Worm (Caenorhabditis elegans) whole organism, midembryonic: ENCODE measurements around the gene aldo-1.

Source experiments
- T22C8.4 ChIP-seq: fragments of 200-800 bp; sonication (Bioruptor generic); IDR thresholded peaks from 2 replicates; pipeline ENCODE4 v1.3.6; 2022; ENCODE audit warnings: missing genetic modification characterization, missing compliant biosample characterization
- cog-1 ChIP-seq: sonication (generic microtip); optimal IDR thresholded peaks from 2 replicates; lab custom pipeline; 2016; ENCODE audit warnings: missing genetic modification characterization, missing compliant biosample characterization
- flt-1 ChIP-seq: fragments of 200-800 bp; sonication (Bioruptor generic); IDR thresholded peaks from 2 replicates; pipeline ENCODE4 v1.3.6; 2022; ENCODE audit warnings: missing genetic modification characterization, missing compliant biosample characterization
- klf-2 ChIP-seq: fragments of 200-800 bp; sonication (Bioruptor generic); conservative IDR thresholded peaks from 2 replicates; pipeline ENCODE4 v1.3.6; 2022; ENCODE audit warnings: missing genetic modification reagents, missing genetic modification characterization, missing compliant biosample characterization
- med-1 ChIP-seq: sonication (generic microtip); optimal IDR thresholded peaks from 2 replicates; lab custom pipeline; 2017; ENCODE audit warnings: missing genetic modification characterization, mild to moderate bottlenecking, missing compliant biosample characterization, antibody characterized with exemption, missing genetic modification reagents; ENCODE audit not compliant: insufficient read depth
- ref-1 ChIP-seq: fragments of 200-800 bp; sonication (Bioruptor generic); conservative IDR thresholded peaks from 2 replicates; pipeline ENCODE4 v1.3.6; 2022; ENCODE audit warnings: missing genetic modification reagents, missing genetic modification characterization, missing compliant biosample characterization
- tab-1 ChIP-seq: fragments of 200-800 bp; sonication (Bioruptor generic); IDR thresholded peaks from 2 replicates; pipeline ENCODE4 v1.3.6; 2022; ENCODE audit warnings: missing genetic modification characterization, missing compliant biosample characterization
- ztf-23 ChIP-seq: fragments of 200-800 bp; sonication (Bioruptor generic); IDR thresholded peaks from 2 replicates; pipeline ENCODE4 v1.3.6; 2022; ENCODE audit warnings: missing genetic modification reagents, missing genetic modification characterization, missing compliant biosample characterization
- ztf-29 ChIP-seq: fragments of 200-800 bp; sonication (Bioruptor generic); IDR thresholded peaks from 2 replicates; pipeline ENCODE4 v1.3.6; 2022; ENCODE audit warnings: missing genetic modification reagents, missing genetic modification characterization, missing compliant biosample characterization

Gene aldo-1

ce11 chrIII:13580076-13580475, 15.3 kb upstream of the aldo-1 start:
- TF ChIP-seq ztf-23 (GFP tag; lab: Robert Waterston, UW) (no peak), tab-1 (GFP tag; lab: Robert Waterston, UW) (no peak), flt-1 (GFP tag; lab: Robert Waterston, UW) (no peak), klf-2 (GFP tag; lab: Robert Waterston, UW) (no peak), ref-1 (no peak), T22C8.4 (GFP tag; lab: Robert Waterston, UW) (no peak), cog-1 (tag; lab: Kevin White, UChicago) (no peak), ztf-29 (GFP tag; lab: Robert Waterston, UW) (no peak)

- no peak for TF ChIP-seq med-1 (GFP tag; lab: Kevin White, UChicago)
- TF ChIP-seq T22C8.4 (GFP tag; lab: Robert Waterston, UW): no peak
- no peak for TF ChIP-seq cog-1 (tag; lab: Kevin White, UChicago)
- no peak for TF ChIP-seq tab-1 (GFP tag; lab: Robert Waterston, UW)
- no peak for TF ChIP-seq flt-1 (GFP tag; lab: Robert Waterston, UW)
- TF ChIP-seq ztf-29 (GFP tag; lab: Robert Waterston, UW): no peak
- TF ChIP-seq klf-2 (GFP tag; lab: Robert Waterston, UW): no peak
- no peak for TF ChIP-seq ztf-23 (GFP tag; lab: Robert Waterston, UW)
- TF ChIP-seq ref-1: no peak
Measured at ce11 chrIII:13575610-13576232, 11.0 kb upstream of the aldo-1 start, which contains the start of gene osm-7. TSS of gene osm-7 (plus strand) at chrIII:13576182.

DNA sequence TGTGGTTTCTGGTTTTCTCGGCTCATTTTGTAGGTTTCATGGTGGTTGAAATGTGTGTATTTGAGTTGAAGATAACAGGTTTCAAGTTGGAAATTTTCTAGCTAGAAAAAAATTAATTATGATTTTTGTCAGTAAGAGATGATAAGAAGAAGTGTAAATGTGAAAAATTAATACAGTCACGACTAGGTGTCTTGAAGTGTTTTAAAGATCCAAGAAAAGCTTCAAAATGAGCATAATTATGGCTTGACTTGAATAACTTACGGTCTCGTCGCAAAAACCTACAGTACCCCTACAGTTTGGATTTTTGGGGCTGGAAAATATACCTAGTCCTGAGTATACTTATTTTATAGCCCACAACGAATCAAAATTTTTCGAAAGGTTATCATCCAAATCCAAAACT, 5.6 kb upstream of the aldo-1 start, which contains the start of gene exc-12:
Gene exc-12, minus strand, starts transcription at position 101 of the 400 bp plus-strand sequence.
- TF ChIP-seq ztf-23 (GFP tag; lab: Robert Waterston, UW) (no peak), cog-1 (tag; lab: Kevin White, UChicago) (no peak), flt-1 (GFP tag; lab: Robert Waterston, UW) (no peak), med-1 (GFP tag; lab: Kevin White, UChicago) (no peak), klf-2 (GFP tag; lab: Robert Waterston, UW) (no peak), ztf-29 (GFP tag; lab: Robert Waterston, UW) (no peak), tab-1 (GFP tag; lab: Robert Waterston, UW) (no peak), T22C8.4 (GFP tag; lab: Robert Waterston, UW) (no peak), ref-1 (no peak)

DNA sequence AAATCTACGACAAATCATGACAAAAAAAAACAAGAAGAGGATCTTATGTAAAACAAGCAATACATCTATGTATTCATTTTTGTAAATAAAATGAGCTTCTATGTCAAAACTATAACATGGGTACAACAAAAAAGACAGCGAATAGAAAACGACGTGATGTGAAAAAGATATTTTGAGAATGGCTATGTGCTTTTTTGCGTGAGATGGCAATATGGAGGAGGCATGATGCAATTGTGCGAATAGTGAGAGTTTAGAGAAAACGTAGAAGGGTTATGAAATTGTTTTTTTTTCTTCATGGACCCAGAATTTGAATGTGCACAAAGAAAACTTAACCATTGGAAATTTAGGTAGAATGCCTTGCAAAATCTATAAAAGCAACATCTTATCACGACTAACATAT, 1.2 kb upstream of the aldo-1 start:
- TF ChIP-seq ztf-23 (GFP tag; lab: Robert Waterston, UW) (no peak), ref-1 (no peak), ztf-29 (GFP tag; lab: Robert Waterston, UW) (no peak), flt-1 (GFP tag; lab: Robert Waterston, UW) (no peak), tab-1 (GFP tag; lab: Robert Waterston, UW) (no peak), med-1 (GFP tag; lab: Kevin White, UChicago) (no peak), cog-1 (tag; lab: Kevin White, UChicago) (no peak), T22C8.4 (GFP tag; lab: Robert Waterston, UW) (no peak), klf-2 (GFP tag; lab: Robert Waterston, UW) (no peak)

ce11 chrIII:13563583-13563982, 1.2 kb downstream of the aldo-1 start:
- no peak for TF ChIP-seq klf-2 (GFP tag; lab: Robert Waterston, UW)
- no peak for TF ChIP-seq med-1 (GFP tag; lab: Kevin White, UChicago)
- TF ChIP-seq flt-1 (GFP tag; lab: Robert Waterston, UW): no peak
- TF ChIP-seq ztf-29 (GFP tag; lab: Robert Waterston, UW): no peak
- no peak for TF ChIP-seq ref-1
- TF ChIP-seq tab-1 (GFP tag; lab: Robert Waterston, UW): no peak
- no peak for TF ChIP-seq cog-1 (tag; lab: Kevin White, UChicago)
- TF ChIP-seq T22C8.4 (GFP tag; lab: Robert Waterston, UW): no peak
- TF ChIP-seq ztf-23 (GFP tag; lab: Robert Waterston, UW): no peak

DNA sequence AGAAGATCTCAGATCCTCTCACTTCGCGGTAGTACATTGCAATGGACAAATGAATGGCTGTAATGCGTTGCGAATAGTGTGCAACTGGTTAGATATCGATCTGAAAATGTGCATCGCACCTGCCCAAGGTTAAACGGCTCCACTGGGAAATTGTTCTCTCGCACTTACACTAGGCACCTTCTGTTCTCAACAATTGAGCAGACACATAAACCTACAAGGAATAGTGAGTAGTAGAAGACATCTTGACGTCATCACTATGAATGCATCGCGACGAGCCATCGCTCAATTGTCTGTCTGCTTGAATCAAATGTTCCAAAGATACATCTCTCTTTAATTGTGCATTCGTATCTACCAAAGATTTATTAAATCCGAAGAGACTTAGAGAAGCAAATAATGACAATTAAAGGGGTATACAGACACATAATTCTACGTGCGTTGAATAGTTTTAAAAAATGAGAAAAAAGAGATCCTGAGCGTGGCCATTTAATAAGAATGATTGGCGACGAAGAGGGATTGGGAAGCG, 1.7 kb downstream of the aldo-1 start, which contains the start of gene T05D4.2:
Gene T05D4.2, minus strand, starts transcription at position 83 of the 523 bp plus-strand sequence.
- TF ChIP-seq T22C8.4 (GFP tag; lab: Robert Waterston, UW) (no peak), klf-2 (GFP tag; lab: Robert Waterston, UW) (no peak), cog-1 (tag; lab: Kevin White, UChicago) (no peak), ref-1 (no peak)

- no peak for TF ChIP-seq ztf-29 (GFP tag; lab: Robert Waterston, UW)
- no peak for TF ChIP-seq tab-1 (GFP tag; lab: Robert Waterston, UW)
- TF ChIP-seq ztf-23 (GFP tag; lab: Robert Waterston, UW): no peak
- no peak for TF ChIP-seq klf-2 (GFP tag; lab: Robert Waterston, UW)
- TF ChIP-seq ref-1: no peak
- no peak for TF ChIP-seq med-1 (GFP tag; lab: Kevin White, UChicago)
- no peak for TF ChIP-seq cog-1 (tag; lab: Kevin White, UChicago)
- TF ChIP-seq T22C8.4 (GFP tag; lab: Robert Waterston, UW): no peak
- no peak for TF ChIP-seq flt-1 (GFP tag; lab: Robert Waterston, UW)
Measured at ce11 chrIII:13561233-13561632, 3.5 kb downstream of the aldo-1 start.

- TF ChIP-seq ref-1 (no peak), flt-1 (GFP tag; lab: Robert Waterston, UW) (no peak), ztf-29 (GFP tag; lab: Robert Waterston, UW) (no peak), T22C8.4 (GFP tag; lab: Robert Waterston, UW) (no peak), klf-2 (GFP tag; lab: Robert Waterston, UW) (no peak), cog-1 (tag; lab: Kevin White, UChicago) (no peak), tab-1 (GFP tag; lab: Robert Waterston, UW) (no peak), ztf-23 (GFP tag; lab: Robert Waterston, UW) (no peak), med-1 (GFP tag; lab: Kevin White, UChicago) (no peak)
Measured at ce11 chrIII:13560715-13561114, 4.0 kb downstream of the aldo-1 start.

ce11 chrIII:13556039-13556438, 8.7 kb downstream of the aldo-1 start:
- TF ChIP-seq ztf-29 (GFP tag; lab: Robert Waterston, UW): no peak
- TF ChIP-seq ref-1: no peak
- no peak for TF ChIP-seq tab-1 (GFP tag; lab: Robert Waterston, UW)
- TF ChIP-seq med-1 (GFP tag; lab: Kevin White, UChicago): no peak
- TF ChIP-seq flt-1 (GFP tag; lab: Robert Waterston, UW): no peak
- no peak for TF ChIP-seq cog-1 (tag; lab: Kevin White, UChicago)
